Worm (Caenorhabditis elegans): ENCODE measurements around the gene glt-3.

The glt-3 gene

DNA sequence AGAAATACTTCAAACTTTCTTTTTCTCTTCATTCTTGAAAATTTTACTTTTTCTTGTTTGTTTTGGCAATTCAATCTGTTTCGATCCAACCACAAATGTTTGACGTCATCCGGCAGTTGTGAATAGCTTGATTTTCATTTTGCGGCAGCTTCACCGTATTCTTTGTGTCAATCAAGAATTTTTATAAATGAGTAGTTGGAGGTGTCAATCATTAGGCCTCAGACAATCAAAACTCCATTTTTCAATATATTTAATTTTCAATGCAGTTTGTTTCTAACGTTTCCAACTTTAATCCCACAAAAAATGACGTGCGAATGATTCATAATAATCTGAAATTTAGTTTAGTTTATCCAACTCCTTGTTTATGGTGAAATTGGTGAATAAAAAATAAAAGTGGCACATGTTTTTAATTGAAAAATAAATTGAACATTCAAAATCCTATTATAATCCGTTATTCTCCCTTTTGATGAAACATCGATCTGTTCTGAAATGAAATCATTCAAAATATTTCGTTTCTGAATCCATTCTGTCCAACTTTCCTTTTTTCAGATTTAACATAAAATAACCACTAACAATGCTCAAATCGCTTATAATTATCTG lies 27.5 kb downstream of the glt-3 start, which contains the start of gene ttr-53:
Gene ttr-53, plus strand, starts transcription at position 550 of the 600 bp plus-strand sequence.
- no peak for TF ChIP-seq unc-62 (GFP tag; optimal IDR thresholded peaks at IDR 0.05)

DNA sequence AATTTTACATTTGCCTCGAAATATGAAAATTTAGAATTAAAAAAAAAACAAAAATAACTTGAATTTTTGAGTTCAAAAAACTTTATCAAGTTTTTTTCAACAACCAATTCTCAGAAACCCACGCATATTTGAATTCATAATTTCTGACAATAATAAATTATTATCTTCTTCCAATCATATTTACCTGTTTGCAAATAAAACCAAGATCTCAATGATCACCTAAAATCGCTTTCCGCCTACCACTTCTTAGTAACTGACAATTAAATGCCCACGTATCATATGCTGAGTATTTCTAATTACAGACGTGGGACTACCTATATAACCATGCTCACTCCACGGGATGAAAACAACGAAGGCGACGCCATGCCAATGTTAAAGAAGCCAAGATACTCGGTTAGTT lies 31.6 kb downstream of the glt-3 start, which contains the start of gene pps-1:
Gene pps-1, plus strand, starts transcription at position 301 of the 400 bp plus-strand sequence.
- no peak for TF ChIP-seq unc-62 (GFP tag; optimal IDR thresholded peaks at IDR 0.05)

ce11 chrIV:10164086-10164485 lies 34.0 kb downstream of the glt-3 start:
- no peak for TF ChIP-seq unc-62 (GFP tag; optimal IDR thresholded peaks at IDR 0.05)

DNA sequence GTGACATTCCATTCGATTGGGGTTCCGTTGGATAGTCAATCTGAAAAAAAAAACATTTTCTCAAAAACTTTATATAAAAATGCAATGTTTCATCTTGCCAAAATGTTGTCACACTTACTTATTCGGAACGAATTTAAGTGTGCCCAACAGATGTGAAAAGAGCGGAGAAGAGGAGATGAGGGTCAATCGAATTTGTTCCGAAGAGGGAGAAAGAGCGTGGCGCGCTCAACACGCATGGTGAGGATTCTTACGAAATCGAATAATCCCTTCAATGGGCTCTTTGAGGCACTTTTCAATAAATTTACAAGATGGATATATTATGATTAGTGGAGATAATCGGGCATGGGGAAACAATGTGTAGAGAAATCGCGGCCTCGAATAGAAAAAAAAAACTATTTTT lies 40.8 kb downstream of the glt-3 start:
- no peak for TF ChIP-seq unc-62 (GFP tag; optimal IDR thresholded peaks at IDR 0.05)

DNA sequence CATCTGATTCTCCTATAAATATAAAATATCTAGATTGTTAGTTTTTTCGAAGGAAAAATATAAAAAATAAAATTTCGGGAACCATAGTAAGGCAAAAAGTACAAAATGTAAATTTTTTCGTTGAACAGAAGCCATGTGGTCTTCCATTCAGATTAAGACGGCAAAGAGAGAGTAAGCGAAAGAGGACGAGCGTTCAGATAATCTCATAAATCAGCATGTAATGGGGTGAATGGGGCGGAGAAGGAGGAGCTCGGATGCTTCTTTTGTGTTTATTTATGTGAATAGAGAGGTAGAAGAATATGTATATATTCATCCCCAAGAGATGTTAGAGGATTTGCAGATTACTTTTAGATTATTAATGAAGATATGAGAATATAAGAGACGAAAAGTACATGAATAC lies 44.3 kb downstream of the glt-3 start, which contains the start of gene pxf-1:
Gene pxf-1, minus strand, starts transcription at position 14 of the 400 bp plus-strand sequence.
- no peak for TF ChIP-seq unc-62 (GFP tag; optimal IDR thresholded peaks at IDR 0.05)

- TF ChIP-seq unc-62 (GFP tag; optimal IDR thresholded peaks at IDR 0.05): no peak
These were observed 45.1 kb downstream of the glt-3 start for ce11 chrIV:10174932-10175732.

ce11 chrIV:10176252-10176730 lies 46.2 kb downstream of the glt-3 start, which contains the start of gene rack-1:
TSS of gene rack-1 (plus strand) at chrIV:10176680.
- no peak for TF ChIP-seq unc-62 (GFP tag; optimal IDR thresholded peaks at IDR 0.05)

DNA sequence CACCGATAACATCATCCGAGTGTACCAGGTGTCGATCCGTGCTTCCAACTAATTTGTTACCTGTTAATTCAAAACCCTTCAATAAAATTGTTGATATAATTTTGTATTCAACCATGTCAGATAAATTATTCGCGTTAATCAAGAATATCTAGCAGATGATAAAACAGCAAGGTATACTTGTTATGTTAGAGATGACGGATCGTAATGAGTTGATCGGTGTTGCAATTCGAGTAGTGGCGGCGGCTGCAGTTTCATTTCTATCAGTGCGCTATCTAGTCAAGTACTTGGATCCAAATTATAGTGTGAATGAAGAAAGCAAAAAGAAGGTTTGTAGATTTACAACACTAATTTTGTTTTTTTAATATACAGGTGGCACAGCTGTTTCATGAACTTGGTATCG lies 47.7 kb downstream of the glt-3 start, which contains the start of gene mspn-1:
Gene mspn-1, plus strand, starts transcription at position 190 of the 400 bp plus-strand sequence.
- TF ChIP-seq unc-62 (GFP tag; optimal IDR thresholded peaks at IDR 0.05): no peak

DNA sequence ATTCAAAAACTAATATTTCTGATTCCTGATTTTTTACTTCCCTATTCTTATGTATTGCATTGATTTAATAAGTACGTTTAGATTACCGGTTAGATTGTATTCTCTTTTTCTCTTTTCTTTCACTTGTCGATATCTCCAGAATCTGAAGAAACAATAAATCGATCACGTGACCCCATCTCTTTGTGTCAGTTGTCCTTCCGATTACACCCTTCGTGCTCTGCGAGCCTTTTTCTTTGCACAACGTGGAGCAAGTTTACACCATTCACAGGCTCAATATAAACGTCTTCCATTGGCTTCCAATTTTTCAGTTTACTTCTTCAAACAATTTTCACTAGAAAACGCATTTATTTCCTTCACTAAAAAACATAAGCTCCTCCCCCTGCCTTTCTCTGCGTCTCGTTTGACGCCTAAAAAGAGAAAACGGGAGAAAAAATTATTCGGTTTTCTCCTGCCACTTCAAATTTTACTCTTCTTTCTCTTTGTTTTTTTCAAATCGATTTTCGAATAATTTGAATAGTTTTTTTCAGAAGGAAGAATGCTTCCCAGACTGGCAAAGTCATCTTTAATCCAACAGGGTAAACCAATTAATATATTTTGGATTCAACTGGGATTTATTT lies 50.2 kb downstream of the glt-3 start, which contains the start of gene gta-1:
Gene gta-1, plus strand, starts transcription at position 528 of the 617 bp plus-strand sequence.
- no peak for TF ChIP-seq unc-62 (GFP tag; optimal IDR thresholded peaks at IDR 0.05)

Measured in whole organism, dauer.